Worm (Caenorhabditis elegans): ENCODE results near the gene T01G1.2.

DNA sequence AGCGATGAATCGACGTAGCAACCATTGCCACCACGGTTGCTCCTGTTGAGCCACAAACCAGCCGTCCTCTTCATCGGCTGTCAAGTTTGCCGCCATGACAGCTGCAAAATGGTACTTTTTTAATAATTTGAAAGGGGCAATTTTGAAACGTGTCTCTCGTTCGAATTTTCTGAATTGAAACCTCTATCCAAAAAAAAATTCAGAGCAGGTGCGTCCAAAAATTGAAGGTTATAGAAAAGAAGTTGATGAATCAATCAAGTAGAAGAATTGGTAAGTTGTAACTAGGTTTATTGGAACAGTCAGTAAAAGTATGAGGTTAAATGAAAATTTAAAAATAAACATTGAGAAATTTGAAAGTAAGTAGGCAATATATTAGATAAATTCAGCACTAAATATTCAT lies 7.2 kb downstream of the T01G1.2 start, which contains the start of gene T01G1.4:
- TF ChIP-seq ztf-11 (tag; optimal IDR thresholded peaks at IDR 0.05): no peak
- TF ChIP-seq lin-13 (tag; optimal IDR thresholded peaks at IDR 0.05): no peak
- TF ChIP-seq sem-2 (GFP tag; optimal IDR thresholded peaks at IDR 0.05): no peak
- TF ChIP-seq zip-8 (tag; optimal IDR thresholded peaks at IDR 0.05): no peak
- no peak for TF ChIP-seq nhr-76 (tag; optimal IDR thresholded peaks at IDR 0.05)
- no peak for TF ChIP-seq ham-2 (GFP tag; optimal IDR thresholded peaks at IDR 0.05)
- no peak for TF ChIP-seq ces-1 (GFP tag; optimal IDR thresholded peaks at IDR 0.05)
- TF ChIP-seq nhr-28 (tag; optimal IDR thresholded peaks at IDR 0.05): no peak
- no peak for TF ChIP-seq elt-1 (tag; optimal IDR thresholded peaks at IDR 0.05; ENCODE audit: borderline replicate concordance, insufficient read depth)
